Fruit fly (Drosophila melanogaster) whole organism: ENCODE results near the gene CG7907.

Source experiments
- CG8478 ChIP-seq: fragments of >200 bp; optimal IDR thresholded peaks from 2 replicates; lab custom pipeline; 2018; ENCODE audit warnings: inconsistent platforms
- Dll ChIP-seq: fragments of >200 bp; optimal IDR thresholded peaks from 2 replicates; lab custom pipeline; 2017
- pan ChIP-seq: fragments of >200 bp; optimal IDR thresholded peaks from 2 replicates; lab custom pipeline; 2017
- psq ChIP-seq: fragments of >200 bp; optimal IDR thresholded peaks from 2 replicates; lab custom pipeline; 2017
- usp ChIP-seq: fragments of >200 bp; optimal IDR thresholded peaks from 2 replicates; lab custom pipeline; 2017; ENCODE audit warnings: missing biosample characterization, missing genetic modification characterization, mixed read lengths

DNA sequence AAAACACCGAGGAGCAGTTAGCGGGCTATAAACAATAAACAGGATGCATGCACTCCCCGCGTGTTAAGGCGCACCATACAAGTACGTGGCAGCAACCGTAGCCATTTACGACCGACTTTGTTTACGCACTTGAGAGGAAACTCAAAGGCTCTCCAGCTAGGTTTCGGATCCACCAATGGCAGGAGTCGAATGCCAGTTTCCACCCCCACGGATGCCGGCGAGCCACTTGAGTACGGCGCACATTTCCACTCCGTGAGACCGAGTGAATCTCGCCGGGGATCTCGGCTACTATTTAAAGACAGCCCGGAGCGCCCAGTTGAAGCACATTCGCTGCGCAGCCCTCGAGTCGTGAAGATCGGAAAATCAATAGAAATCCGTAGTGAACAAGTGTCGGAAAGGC lies 15.0 kb upstream of the CG7907 start, which contains the start of gene bap:
- TF ChIP-seq psq (lab: Kevin White, UChicago) (no peak), pan (lab: Kevin White, UChicago) (no peak), usp (GFP tag; lab: Kevin White, UChicago) (no peak), Dll (lab: Kevin White, UChicago) (no peak), CG8478 (lab: Kevin White, UChicago) (no peak)
